Worm (Caenorhabditis elegans): ENCODE measurements around the gene C06H5.14.
"Not testable (repeated sequence)": the region's sequence is repeated elsewhere in the genome, so short reads cannot be mapped to it uniquely, and the experiment has no call there.

DNA sequence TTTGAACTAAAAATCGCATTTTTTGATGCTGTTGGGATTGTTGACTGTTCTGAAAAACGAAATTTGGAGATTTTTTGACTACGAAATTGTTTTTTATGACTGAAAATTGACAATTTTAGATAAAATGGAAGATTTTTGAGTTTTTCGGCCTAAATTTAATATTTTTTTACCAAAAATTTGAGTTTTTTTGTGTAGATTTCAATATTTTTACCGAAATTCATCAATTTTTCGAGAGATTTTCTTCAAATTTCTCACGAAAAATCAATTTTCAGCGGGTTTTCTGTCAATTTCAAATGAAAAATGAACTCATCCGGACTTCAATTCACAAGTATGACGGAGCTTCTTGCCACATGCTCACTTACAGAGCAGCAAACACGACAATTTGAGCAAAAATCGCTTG is 38.6 kb upstream of the C06H5.14 start, which contains the start of gene Y59A8A.8:
- not testable (repeated sequence) for TF ChIP-seq madf-6 (GFP tag; IDR thresholded peaks at IDR 0.05); lag-1 (GFP tag; IDR thresholded peaks at IDR 0.05); hlh-26 (GFP tag; conservative IDR thresholded peaks at IDR 0.05); zim-3 (tag; optimal IDR thresholded peaks at IDR 0.05); ztf-18 (tag; optimal IDR thresholded peaks at IDR 0.05); snpc-4 (GFP tag; optimal IDR thresholded peaks at IDR 0.05); snpc-4 (tag; optimal IDR thresholded peaks at IDR 0.05); pha-4 (tag; optimal IDR thresholded peaks at IDR 0.05); Y95B8A.8 (GFP tag; IDR thresholded peaks at IDR 0.05); B0035.1 (tag; optimal IDR thresholded peaks at IDR 0.05); F39B2.1 (GFP tag; IDR thresholded peaks at IDR 0.05); nfya-1 (tag; optimal IDR thresholded peaks at IDR 0.05; ENCODE audit: borderline replicate concordance, insufficient read depth); lin-26 (GFP tag; IDR thresholded peaks at IDR 0.05); F10E7.11 (tag; optimal IDR thresholded peaks at IDR 0.05)
